Worm (Caenorhabditis elegans) whole organism, L4 larva: ENCODE data around the gene fbxa-139.

Experiments used
- F10B5.3 ChIP-seq: sonication (generic microtip); optimal IDR thresholded peaks from 2 replicates; lab custom pipeline; 2016; ENCODE audit warnings: mild to moderate bottlenecking, missing genetic modification characterization, missing compliant biosample characterization
- Y105C5A.15 ChIP-seq: fragments of 200-800 bp; sonication (Bioruptor generic); IDR thresholded peaks from 2 replicates; pipeline ENCODE4 v1.3.6; 2022; ENCODE audit warnings: missing genetic modification characterization, missing compliant biosample characterization
- ZK546.5 ChIP-seq, 2 experiments: sonication (generic microtip); optimal IDR thresholded peaks; 2 replicates each; lab custom pipeline; 2017; ENCODE audit warnings: missing biosample characterization in 2 of 2, missing genetic modification characterization in 2 of 2
- aha-1 ChIP-seq: fragments of 150-350 bp; peaks from one replicate; lab custom pipeline; 2014; ENCODE audit warnings: missing biosample characterization, missing genetic modification characterization
- aly-2 ChIP-seq: sonication (generic microtip); optimal IDR thresholded peaks from 2 replicates; lab custom pipeline; 2018; ENCODE audit warnings: missing biosample characterization, missing genetic modification characterization
- arid-1 ChIP-seq: fragments of 200-800 bp; sonication (Bioruptor generic); conservative IDR thresholded peaks from 2 replicates; pipeline ENCODE4 v1.3.6; 2022; ENCODE audit warnings: missing genetic modification reagents, missing genetic modification characterization, missing compliant biosample characterization
- ceh-20 ChIP-seq: fragments of 200-800 bp; sonication (Bioruptor generic); IDR thresholded peaks from 2 replicates; pipeline ENCODE4 v1.3.6; 2022; ENCODE audit warnings: missing genetic modification reagents, missing genetic modification characterization, missing compliant biosample characterization
- ceh-28 ChIP-seq: fragments of 150-350 bp; optimal IDR thresholded peaks from 2 replicates; lab custom pipeline; 2014; ENCODE audit warnings: missing biosample characterization, missing genetic modification reagents, missing genetic modification characterization
- ceh-44 ChIP-seq: fragments of 200-800 bp; sonication (Bioruptor generic); IDR thresholded peaks from 2 replicates; pipeline ENCODE4 v1.3.6; 2022; ENCODE audit warnings: missing genetic modification reagents, missing genetic modification characterization, missing compliant biosample characterization
- ceh-62 ChIP-seq: sonication (generic microtip); optimal IDR thresholded peaks from 2 replicates; lab custom pipeline; 2017; ENCODE audit warnings: missing biosample characterization, missing genetic modification characterization
- dmd-6 ChIP-seq: fragments of 200-800 bp; sonication (Bioruptor generic); IDR thresholded peaks from 2 replicates; pipeline ENCODE4 v1.3.6; 2022; ENCODE audit warnings: missing genetic modification reagents, missing genetic modification characterization, missing compliant biosample characterization
- dmd-8 ChIP-seq: fragments of 200-800 bp; sonication (Bioruptor generic); IDR thresholded peaks from 2 replicates; pipeline ENCODE4 v1.3.6; 2022; ENCODE audit warnings: missing genetic modification characterization, missing compliant biosample characterization
- dve-1 ChIP-seq: sonication (generic microtip); optimal IDR thresholded peaks from 2 replicates; lab custom pipeline; 2017; ENCODE audit warnings: antibody characterized with exemption, mild to moderate bottlenecking, missing genetic modification characterization, missing compliant biosample characterization; ENCODE audit not compliant: insufficient read depth
- egl-43 ChIP-seq: fragments of 200-800 bp; sonication (Bioruptor generic); IDR thresholded peaks from 2 replicates; pipeline ENCODE4 v1.3.6; 2022; ENCODE audit warnings: missing genetic modification reagents, missing genetic modification characterization, missing compliant biosample characterization
- fkh-10 ChIP-seq: fragments of 150-350 bp; optimal IDR thresholded peaks from 2 replicates; lab custom pipeline; 2014; ENCODE audit warnings: missing biosample characterization, missing genetic modification reagents, missing genetic modification characterization
- fos-1 ChIP-seq: fragments of 150-350 bp; optimal IDR thresholded peaks from 2 replicates; lab custom pipeline; 2014; ENCODE audit warnings: missing biosample characterization, missing genetic modification characterization
- gei-8 ChIP-seq: fragments of 200-800 bp; sonication (Bioruptor generic); optimal IDR thresholded peaks from 2 replicates; lab custom pipeline; 2018; ENCODE audit warnings: mild to moderate bottlenecking, missing genetic modification characterization, missing compliant biosample characterization
- hmg-1.1 ChIP-seq: fragments of 200-800 bp; sonication (Bioruptor generic); IDR thresholded peaks from 2 replicates; pipeline ENCODE4 v1.3.6; 2022; ENCODE audit warnings: missing genetic modification reagents, missing genetic modification characterization, missing compliant biosample characterization
- lim-7 ChIP-seq: fragments of 200-800 bp; sonication (Bioruptor generic); IDR thresholded peaks from 2 replicates; pipeline ENCODE4 v1.3.6; 2022; ENCODE audit warnings: missing genetic modification characterization, missing compliant biosample characterization
- lin-15B ChIP-seq: fragments of 150-350 bp; sonication (generic microtip); optimal IDR thresholded peaks from 3 replicates; lab custom pipeline; 2014; ENCODE audit warnings: missing biosample characterization, missing genetic modification characterization
- lsy-2 ChIP-seq, 2 experiments: fragments of 150-350 bp in 1 of 2; sonication (generic microtip) in 1 of 2; optimal IDR thresholded peaks; 2 replicates each; lab custom pipeline; 2014 to 2017; ENCODE audit warnings: missing biosample characterization in 2 of 2, missing genetic modification characterization in 2 of 2
- nhr-10 ChIP-seq: fragments of 150-350 bp; optimal IDR thresholded peaks from 2 replicates; lab custom pipeline; 2014; ENCODE audit warnings: missing biosample characterization, missing genetic modification characterization
- nhr-102 ChIP-seq: sonication (generic microtip); optimal IDR thresholded peaks from 2 replicates; lab custom pipeline; 2016; ENCODE audit warnings: mild to moderate bottlenecking, missing genetic modification characterization, moderate library complexity, missing compliant biosample characterization
- nhr-111 ChIP-seq: fragments of 200-800 bp; sonication (Bioruptor generic); optimal IDR thresholded peaks from 2 replicates; lab custom pipeline; 2018; ENCODE audit warnings: mild to moderate bottlenecking, missing genetic modification characterization, missing compliant biosample characterization
- nhr-42 ChIP-seq: fragments of 200-800 bp; sonication (Bioruptor generic); IDR thresholded peaks from 2 replicates; pipeline ENCODE4 v1.3.6; 2022; ENCODE audit warnings: missing genetic modification characterization, missing compliant biosample characterization
- pqm-1 ChIP-seq: sonication (generic microtip); optimal IDR thresholded peaks from 2 replicates; lab custom pipeline; 2017; ENCODE audit warnings: missing biosample characterization, missing genetic modification characterization
- rbr-2 ChIP-seq: sonication (generic microtip); optimal IDR thresholded peaks from 2 replicates; lab custom pipeline; 2016; ENCODE audit warnings: missing genotype, missing genetic modification characterization, missing compliant biosample characterization
- saeg-2 ChIP-seq: fragments of 200-800 bp; sonication (Bioruptor generic); IDR thresholded peaks from 2 replicates; pipeline ENCODE4 v1.3.6; 2022; ENCODE audit warnings: missing genetic modification reagents, missing genetic modification characterization, missing compliant biosample characterization
- sdz-12 ChIP-seq: fragments of 200-800 bp; sonication (Bioruptor generic); optimal IDR thresholded peaks from 2 replicates; lab custom pipeline; 2018; ENCODE audit warnings: mild to moderate bottlenecking, missing genetic modification characterization, missing compliant biosample characterization
- skn-1 ChIP-seq: fragments of 150-350 bp; optimal IDR thresholded peaks from 2 replicates; lab custom pipeline; 2014; ENCODE audit warnings: missing biosample characterization, missing genetic modification characterization
- spr-1 ChIP-seq: sonication (generic microtip); optimal IDR thresholded peaks from 2 replicates; lab custom pipeline; 2016; ENCODE audit warnings: mild to moderate bottlenecking, missing genetic modification characterization, missing compliant biosample characterization
- tra-1 ChIP-seq: fragments of 200-800 bp; sonication (Bioruptor generic); IDR thresholded peaks from 2 replicates; pipeline ENCODE4 v1.3.6; 2022; ENCODE audit warnings: missing genetic modification reagents, missing genetic modification characterization, missing compliant biosample characterization
- unc-62 ChIP-seq, 3 experiments: fragments of 150-350 bp in 1 of 3; sonication (generic microtip); optimal IDR thresholded peaks in 2 of 3; peaks in 1 of 3; 1 replicate in 1 of 3; 2 replicates in 2 of 3; lab custom pipeline; 2014 to 2017; ENCODE audit warnings: missing biosample characterization in 3 of 3, missing genetic modification characterization in 3 of 3, missing genetic modification reagents in 3 of 3, missing genotype in 1 of 3

Gene fbxa-139

DNA sequence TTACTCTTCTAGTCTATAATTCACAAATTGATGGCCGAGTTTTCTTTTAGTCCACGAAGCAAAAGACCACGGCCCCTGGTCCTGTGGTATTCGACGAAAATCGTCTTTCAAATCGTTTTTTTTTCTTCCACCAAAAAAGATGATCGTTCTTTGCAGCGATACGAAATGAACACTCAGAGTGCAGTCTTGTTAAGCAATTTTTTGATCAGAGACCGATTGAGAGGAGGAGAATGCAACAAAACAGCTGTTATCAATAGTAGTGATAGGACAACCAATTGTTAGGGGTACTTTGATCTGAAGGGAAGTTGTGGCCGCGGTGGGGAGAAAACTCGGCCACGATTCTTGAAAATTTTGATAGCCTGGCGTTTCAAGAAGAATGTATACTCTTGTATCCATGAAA is 30.5 kb downstream of the fbxa-139 start (continued):
- TF ChIP-seq F10B5.3 (tag; lab: Kevin White, UChicago) (no peak), nhr-10 (tag; lab: Kevin White, UChicago) (peak; percentile 34), hmg-1.1 (GFP tag; lab: Robert Waterston, UW) (peak; percentile 19; the same call in 1 of the 2 replicates)

DNA sequence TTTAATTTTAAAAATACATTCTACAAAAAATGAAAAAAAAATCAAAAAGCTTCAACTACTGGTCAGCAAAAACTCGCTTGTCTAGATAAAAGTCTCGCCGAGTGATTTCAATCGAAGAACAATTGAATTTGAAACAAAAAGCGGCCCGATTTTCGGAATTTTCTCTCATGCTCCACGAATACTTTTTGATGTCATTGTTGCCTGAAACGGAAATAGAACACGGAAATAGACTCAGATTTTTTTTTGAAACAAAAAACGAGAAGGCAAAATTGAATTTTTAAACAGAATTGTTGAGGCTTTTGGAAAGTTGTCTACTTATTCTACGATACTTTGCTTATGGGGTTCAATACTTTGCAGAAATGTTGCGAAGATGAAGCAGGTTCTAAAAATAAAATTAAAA is 31.0 kb downstream of the fbxa-139 start:
- no peak for TF ChIP-seq fos-1 (tag; lab: Kevin White, UChicago)
- peak; percentile 74 for TF ChIP-seq fkh-10 (GFP tag; lab: Kevin White, UChicago)
- peak in 1 of 2 experiments; percentile 30 for TF ChIP-seq unc-62 (GFP tag; optimal IDR thresholded peaks at IDR 0.05 in 1 of 2; lab: Kevin White, UChicago)
- no peak for TF ChIP-seq unc-62 (tag; optimal IDR thresholded peaks at IDR 0.05; lab: Kevin White, UChicago)

DNA sequence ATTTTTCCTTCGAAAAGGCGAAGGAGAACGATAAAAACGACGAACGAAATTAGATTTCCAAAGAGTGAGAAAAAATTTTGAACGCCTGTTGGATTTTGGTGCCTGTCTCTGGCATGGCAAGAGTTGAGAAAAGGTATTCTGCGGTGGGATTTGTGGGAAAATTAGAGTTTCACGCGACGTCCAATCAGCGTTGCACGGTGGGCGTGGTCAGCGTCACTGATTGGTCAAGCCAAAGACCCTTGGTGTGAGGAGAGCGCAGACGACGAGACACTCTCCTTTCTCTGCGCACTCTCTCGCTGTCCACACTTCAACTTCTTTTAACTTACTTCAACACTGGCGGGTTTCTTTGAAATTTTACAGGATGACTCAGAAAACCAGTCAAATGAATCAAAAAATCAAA is 31.9 kb downstream of the fbxa-139 start:
- no peak for TF ChIP-seq skn-1 (tag; lab: Kevin White, UChicago)
- TF ChIP-seq dve-1: no peak
- TF ChIP-seq aly-2 (tag; lab: Kevin White, UChicago): no peak
- no peak for TF ChIP-seq sdz-12 (GFP tag; lab: Kevin White, UChicago)
- no peak for TF ChIP-seq ceh-44 (GFP tag; lab: Robert Waterston, UW)
- TF ChIP-seq tra-1 (GFP tag; lab: Robert Waterston, UW): no peak
- no peak for TF ChIP-seq gei-8 (GFP tag; lab: Kevin White, UChicago)
- no peak for TF ChIP-seq ceh-20

DNA sequence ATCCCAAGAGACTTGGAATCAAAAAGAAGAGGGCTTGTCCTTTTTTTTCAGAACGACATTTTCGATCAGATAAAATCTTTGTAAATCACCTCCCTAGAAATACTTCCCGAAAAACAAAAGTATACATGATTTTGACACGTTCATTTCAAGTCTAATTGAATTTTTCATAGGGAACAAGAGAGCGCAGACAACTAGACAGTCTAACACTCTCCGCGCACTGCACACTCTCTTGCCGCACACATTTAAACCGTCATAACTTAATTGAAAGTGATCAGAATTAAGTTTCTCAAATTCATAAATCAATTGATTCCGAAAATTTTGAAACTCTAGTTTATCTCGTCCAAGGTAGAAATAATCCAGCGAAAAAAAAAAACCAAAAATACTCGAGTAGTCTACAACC is 34.7 kb downstream of the fbxa-139 start:
- TF ChIP-seq aha-1 (peak; percentile 56), unc-62 (GFP tag; optimal IDR thresholded peaks at IDR 0.05 in 1 of 2; lab: Kevin White, UChicago) (peak in 1 of 2 experiments; percentile 81), unc-62 (tag; optimal IDR thresholded peaks at IDR 0.05; lab: Kevin White, UChicago) (no peak), lsy-2 (tag; optimal IDR thresholded peaks at IDR 0.05; lab: Kevin White, UChicago) (no peak)

DNA sequence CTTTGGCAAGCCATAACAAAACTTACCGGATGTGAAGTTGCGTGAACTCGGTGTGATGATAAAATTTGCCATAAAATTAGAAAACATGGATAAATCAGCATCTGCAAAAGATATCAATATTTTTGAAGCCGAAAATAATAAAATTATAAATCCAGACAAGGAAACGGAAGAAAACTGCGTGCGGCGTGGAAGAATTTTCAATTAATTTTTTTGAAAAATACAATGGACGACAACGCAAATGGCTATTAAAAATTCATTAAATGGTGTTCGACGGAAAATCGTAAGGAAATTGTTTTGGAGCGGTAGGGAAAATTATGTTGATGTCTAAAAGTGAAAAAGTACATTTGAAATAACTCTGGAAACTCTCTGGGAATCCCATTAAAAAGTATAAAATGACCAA is 35.4 kb downstream of the fbxa-139 start, which contains the start of gene acr-18:
Gene acr-18, minus strand, starts transcription at position 101 of the 400 bp plus-strand sequence.
- TF ChIP-seq nhr-42 (GFP tag; lab: Robert Waterston, UW) (no peak), nhr-10 (tag; lab: Kevin White, UChicago) (no peak), pqm-1 (tag; lab: Kevin White, UChicago) (no peak), saeg-2 (GFP tag; lab: Robert Waterston, UW) (no peak), lin-15B (tag; lab: Kevin White, UChicago) (no peak), lsy-2 (tag; optimal IDR thresholded peaks at IDR 0.05; lab: Kevin White, UChicago) (no peak), rbr-2 (tag; lab: Kevin White, UChicago) (no peak), nhr-111 (no peak), arid-1 (GFP tag; lab: Robert Waterston, UW) (no peak), ceh-62 (tag; lab: Kevin White, UChicago) (no peak), egl-43 (GFP tag; lab: Robert Waterston, UW) (no peak), dmd-6 (no peak), ZK546.5 (tag; optimal IDR thresholded peaks at IDR 0.05; lab: Kevin White, UChicago) (no peak), nhr-102 (no peak), dmd-8 (GFP tag; lab: Robert Waterston, UW) (no peak), spr-1 (tag; lab: Kevin White, UChicago) (no peak), lim-7 (GFP tag; lab: Robert Waterston, UW) (no peak), Y105C5A.15 (GFP tag; lab: Robert Waterston, UW) (no peak), ceh-28 (tag; lab: Kevin White, UChicago) (no peak)
